Worm (Caenorhabditis elegans): ENCODE data around the gene T02C1.2.

ce11 chrIII:9299116-9299515 is 48.3 kb downstream of the T02C1.2 start:
- TF ChIP-seq elt-2 (tag; optimal IDR thresholded peaks at IDR 0.05), result no peak
- no peak for TF ChIP-seq elt-3 (tag; optimal IDR thresholded peaks at IDR 0.05)
